Fruit fly (Drosophila melanogaster): ENCODE results near the gene mRpL21.

DNA sequence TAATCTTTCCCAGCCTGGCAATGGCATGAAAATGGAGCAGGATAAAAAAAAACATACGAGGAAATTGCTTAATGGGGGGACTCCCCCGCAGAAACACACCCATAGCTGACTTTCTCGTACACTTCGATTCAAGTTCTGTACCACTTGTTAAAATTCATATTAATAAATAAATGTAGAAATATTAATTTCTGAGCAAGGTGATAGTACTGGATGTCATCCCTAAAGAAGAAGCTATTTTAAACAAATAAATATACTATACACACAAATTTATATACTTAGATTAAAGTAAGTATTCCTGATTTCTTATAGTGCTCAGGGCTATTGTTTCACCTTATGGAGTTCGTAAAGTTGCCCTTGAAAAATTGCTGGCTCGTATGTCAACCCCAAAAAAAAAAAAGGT, 49.1 kb downstream of the mRpL21 start:
- TF ChIP-seq Dll (optimal IDR thresholded peaks at IDR 0.05) = no peak
- no peak for TF ChIP-seq EcR (GFP tag; optimal IDR thresholded peaks at IDR 0.05)
- TF ChIP-seq CG8478 (optimal IDR thresholded peaks at IDR 0.05) = no peak

Measured in whole organism.